Worm (Caenorhabditis elegans): Measurements from ENCODE around the gene C27H6.9.

The C27H6.9 gene

DNA sequence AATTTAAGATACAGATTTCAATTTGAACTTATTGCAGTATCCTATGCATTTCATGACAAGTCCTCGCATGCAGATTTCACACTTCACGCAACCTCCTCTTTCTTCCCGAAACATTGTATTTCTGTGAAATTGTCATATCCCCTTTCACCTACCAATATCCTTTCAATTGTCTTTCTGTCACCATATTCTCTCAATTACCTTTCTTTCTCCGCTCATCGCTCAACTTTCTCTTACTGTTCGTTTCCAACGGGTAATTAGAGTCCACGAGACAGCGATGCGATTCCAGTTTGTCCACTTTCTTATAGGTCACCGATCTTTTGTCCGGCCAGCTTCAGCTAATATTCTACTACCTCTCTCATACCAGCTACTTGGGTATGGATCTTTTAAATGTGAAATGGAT lies 30.3 kb upstream of the C27H6.9 start, which contains the start of gene mam-5:
Gene mam-5 (plus strand): TSS at position 304 of the 400 bp plus-strand sequence.
- TF ChIP-seq sptf-1 (tag; optimal IDR thresholded peaks at IDR 0.05), result no peak
- TF ChIP-seq blmp-1 (tag; optimal IDR thresholded peaks at IDR 0.05), result peak; percentile 56

DNA sequence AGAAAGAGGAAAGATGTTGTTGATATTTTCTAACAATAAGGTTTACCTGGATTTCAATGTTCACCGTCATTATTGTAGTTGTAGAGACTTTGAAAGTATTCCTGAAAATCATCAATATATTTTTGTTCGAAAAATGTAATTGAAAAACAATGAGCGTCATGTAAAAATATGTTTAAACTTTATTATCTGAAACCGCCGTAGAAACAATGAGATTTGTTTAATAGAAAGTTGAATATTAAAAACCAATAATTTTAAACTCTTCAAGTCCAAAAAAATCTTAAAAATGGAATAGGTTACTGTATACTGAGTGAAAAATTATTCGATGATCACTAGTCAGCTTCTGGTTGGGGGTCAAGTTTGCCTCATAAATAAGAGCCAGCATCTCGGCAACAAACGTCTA lies 24.4 kb upstream of the C27H6.9 start, which contains the start of gene anmt-3:
Gene anmt-3 (minus strand): TSS at position 101 of the 400 bp plus-strand sequence.
- TF ChIP-seq tbx-8 (GFP tag; optimal IDR thresholded peaks at IDR 0.05) (no peak), lin-13 (tag; optimal IDR thresholded peaks at IDR 0.05) (no peak), lin-32 (GFP tag; optimal IDR thresholded peaks at IDR 0.05) (no peak), zip-8 (tag; optimal IDR thresholded peaks at IDR 0.05) (no peak), unc-120 (tag; optimal IDR thresholded peaks at IDR 0.05; ENCODE audit: poor library complexity, severe bottlenecking) (no peak), ceh-43 (GFP tag; optimal IDR thresholded peaks at IDR 0.05) (no peak), ztf-11 (tag; optimal IDR thresholded peaks at IDR 0.05) (no peak)

ce11 chrV:9958654-9959053 lies 24.0 kb upstream of the C27H6.9 start:
- TF ChIP-seq lsy-2 (tag; optimal IDR thresholded peaks at IDR 0.05) (no peak), mls-2 (tag; optimal IDR thresholded peaks at IDR 0.05) (no peak), unc-62 (GFP tag; optimal IDR thresholded peaks at IDR 0.05) (peak; percentile 66), ceh-43 (GFP tag; optimal IDR thresholded peaks at IDR 0.05) (no peak), unc-120 (tag; optimal IDR thresholded peaks at IDR 0.05; ENCODE audit: poor library complexity, severe bottlenecking) (peak; percentile 66), lin-32 (GFP tag; optimal IDR thresholded peaks at IDR 0.05) (no peak), snpc-4 (tag; optimal IDR thresholded peaks at IDR 0.05) (no peak), ceh-83 (GFP tag; optimal IDR thresholded peaks at IDR 0.05) (no peak), ces-1 (GFP tag; optimal IDR thresholded peaks at IDR 0.05) (no peak), mab-5 (tag; optimal IDR thresholded peaks at IDR 0.05) (peak; percentile 35), zip-8 (tag; optimal IDR thresholded peaks at IDR 0.05) (no peak), hlh-1 (tag; optimal IDR thresholded peaks at IDR 0.05) (peak; percentile 98)

DNA sequence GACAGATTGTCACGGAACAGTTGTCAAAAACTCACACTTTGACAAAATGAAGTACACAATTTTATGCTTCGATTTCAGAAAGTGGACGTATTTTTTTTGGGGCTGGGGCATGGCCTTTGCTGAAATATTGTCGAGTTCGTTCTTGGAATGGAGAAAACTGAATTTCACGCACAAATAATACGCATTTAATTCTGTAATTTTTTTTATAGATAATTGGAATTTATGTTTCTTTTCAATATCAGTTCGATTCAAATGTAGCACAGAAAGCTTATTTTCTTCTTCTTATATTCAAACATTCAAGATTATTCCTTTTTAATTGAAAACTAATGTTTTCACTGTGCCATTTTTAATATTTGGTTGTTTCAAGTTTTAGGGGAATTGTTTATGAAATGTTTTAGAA lies 22.3 kb upstream of the C27H6.9 start, which contains the start of gene T07C12.10:
Gene T07C12.10 (minus strand): TSS at position 101 of the 400 bp plus-strand sequence.
- TF ChIP-seq unc-120 (tag; optimal IDR thresholded peaks at IDR 0.05; ENCODE audit: poor library complexity, severe bottlenecking), result no peak
- no peak for TF ChIP-seq mls-2 (tag; optimal IDR thresholded peaks at IDR 0.05)
- TF ChIP-seq tbx-8 (GFP tag; optimal IDR thresholded peaks at IDR 0.05), result no peak
- TF ChIP-seq hlh-1 (tag; optimal IDR thresholded peaks at IDR 0.05), result no peak
- no peak for TF ChIP-seq blmp-1 (tag; optimal IDR thresholded peaks at IDR 0.05)
- no peak for TF ChIP-seq drap-1 (GFP tag; optimal IDR thresholded peaks at IDR 0.05)
- TF ChIP-seq lsy-2 (tag; optimal IDR thresholded peaks at IDR 0.05), result no peak
- no peak for TF ChIP-seq ceh-39 (tag; optimal IDR thresholded peaks at IDR 0.05)
- TF ChIP-seq bed-3 (GFP tag; optimal IDR thresholded peaks at IDR 0.05), result no peak
- TF ChIP-seq nhr-12 (tag; optimal IDR thresholded peaks at IDR 0.05), result no peak
- TF ChIP-seq elt-3 (tag; optimal IDR thresholded peaks at IDR 0.05), result no peak
- TF ChIP-seq pha-4 (tag; optimal IDR thresholded peaks at IDR 0.05), result no peak
- TF ChIP-seq cnd-1 (tag; optimal IDR thresholded peaks at IDR 0.05), result no peak
- TF ChIP-seq unc-39 (tag; optimal IDR thresholded peaks at IDR 0.05), result no peak

- TF ChIP-seq elt-3 (tag; optimal IDR thresholded peaks at IDR 0.05) (no peak), unc-120 (tag; optimal IDR thresholded peaks at IDR 0.05; ENCODE audit: poor library complexity, severe bottlenecking) (no peak), ztf-11 (tag; optimal IDR thresholded peaks at IDR 0.05) (no peak), bed-3 (GFP tag; optimal IDR thresholded peaks at IDR 0.05) (no peak), mls-2 (tag; optimal IDR thresholded peaks at IDR 0.05) (no peak), elt-1 (tag; optimal IDR thresholded peaks at IDR 0.05; ENCODE audit: borderline replicate concordance, insufficient read depth) (no peak), ceh-43 (GFP tag; optimal IDR thresholded peaks at IDR 0.05) (no peak), unc-62 (GFP tag; optimal IDR thresholded peaks at IDR 0.05) (no peak), ces-1 (GFP tag; optimal IDR thresholded peaks at IDR 0.05) (no peak), lin-13 (tag; optimal IDR thresholded peaks at IDR 0.05) (no peak), mep-1 (tag; optimal IDR thresholded peaks at IDR 0.05) (no peak), nhr-12 (tag; optimal IDR thresholded peaks at IDR 0.05) (no peak), lsy-2 (tag; optimal IDR thresholded peaks at IDR 0.05) (no peak), flh-1 (GFP tag; optimal IDR thresholded peaks at IDR 0.05) (no peak), unc-39 (tag; optimal IDR thresholded peaks at IDR 0.05) (no peak)
Observed at ce11 chrV:9962394-9962793, 20.3 kb upstream of the C27H6.9 start, which contains the start of gene madf-4. Gene madf-4, minus strand, starts transcription at chrV:9962494.

DNA sequence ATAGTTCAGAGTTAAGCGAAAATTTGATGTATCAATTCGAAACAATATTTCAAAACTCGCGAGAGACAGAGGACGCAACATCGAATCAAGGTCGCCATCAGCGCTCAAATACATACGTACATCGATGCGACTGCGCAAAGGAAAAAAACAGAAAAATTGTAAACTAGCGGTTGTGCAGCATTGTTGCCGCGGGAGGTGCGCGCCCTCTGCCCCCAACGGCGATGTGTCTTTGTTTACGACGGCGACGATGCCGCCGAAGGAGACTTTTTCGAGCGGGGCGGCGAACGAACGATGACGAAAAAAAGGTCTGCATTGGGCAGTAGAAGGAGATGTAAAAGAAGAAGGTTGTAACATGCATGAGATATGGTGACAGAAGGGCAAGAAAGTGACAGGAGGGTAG lies 19.8 kb upstream of the C27H6.9 start:
- TF ChIP-seq sptf-1 (tag; optimal IDR thresholded peaks at IDR 0.05) (no peak), unc-120 (tag; optimal IDR thresholded peaks at IDR 0.05; ENCODE audit: poor library complexity, severe bottlenecking) (no peak), elt-3 (tag; optimal IDR thresholded peaks at IDR 0.05) (no peak), mls-2 (tag; optimal IDR thresholded peaks at IDR 0.05) (no peak), mab-5 (tag; optimal IDR thresholded peaks at IDR 0.05) (no peak), cnd-1 (tag; optimal IDR thresholded peaks at IDR 0.05) (no peak), zip-8 (tag; optimal IDR thresholded peaks at IDR 0.05) (no peak), ces-1 (GFP tag; optimal IDR thresholded peaks at IDR 0.05) (no peak), flh-1 (GFP tag; optimal IDR thresholded peaks at IDR 0.05) (no peak)
